Fruit fly (Drosophila melanogaster) whole organism, prepupa: Measurements from ENCODE around the gene dar1.

Experiments
- Blimp-1 ChIP-seq: fragments of 200-800 bp; sonication (Bioruptor generic); optimal IDR thresholded peaks from 3 replicates; lab custom pipeline; 2017; ENCODE audit warnings: missing biosample characterization, missing genetic modification characterization, mild to moderate bottlenecking, moderate library complexity, missing genetic modification reagents
- CG10631 ChIP-seq: fragments of 200-800 bp; sonication (Bioruptor generic); optimal IDR thresholded peaks from 2 replicates; lab custom pipeline; 2016; ENCODE audit warnings: missing biosample characterization, missing genetic modification characterization
- CG10669 ChIP-seq: fragments of 200-800 bp; sonication (Bioruptor generic); optimal IDR thresholded peaks from 3 replicates; lab custom pipeline; 2018; ENCODE audit warnings: missing biosample characterization, mild to moderate bottlenecking, missing genetic modification characterization, moderate library complexity
- CG11294 ChIP-seq: fragments of 200-800 bp; sonication (Bioruptor generic); IDR thresholded peaks from 2 replicates; pipeline ENCODE4 v1.3.6; 2022; ENCODE audit warnings: missing biosample characterization, missing genetic modification characterization
- CG15336 ChIP-seq: fragments of 200-800 bp; sonication (Bioruptor generic); IDR thresholded peaks from 2 replicates; pipeline ENCODE4 v1.3.6; 2022; ENCODE audit warnings: missing biosample characterization, missing genetic modification characterization
- CG16779 ChIP-seq: fragments of 200-800 bp; sonication (Bioruptor generic); optimal IDR thresholded peaks from 3 replicates; lab custom pipeline; 2017; ENCODE audit warnings: missing biosample characterization, mild to moderate bottlenecking, missing genetic modification characterization
- CG31627 ChIP-seq: fragments of 200-800 bp; sonication (Bioruptor generic); optimal IDR thresholded peaks from 3 replicates; lab custom pipeline; 2016; ENCODE audit warnings: missing biosample characterization, missing genetic modification characterization
- CG32006 ChIP-seq: fragments of 200-800 bp; sonication (Bioruptor generic); optimal IDR thresholded peaks from 3 replicates; lab custom pipeline; 2017; ENCODE audit warnings: missing biosample characterization, mild to moderate bottlenecking, missing genetic modification characterization
- CG34406 ChIP-seq: fragments of 200-800 bp; sonication (Bioruptor generic); optimal IDR thresholded peaks from 3 replicates; lab custom pipeline; 2016; ENCODE audit warnings: missing biosample characterization, missing genetic modification characterization
- CG3919 ChIP-seq: fragments of 200-800 bp; sonication (Bioruptor generic); optimal IDR thresholded peaks from 3 replicates; lab custom pipeline; 2016; ENCODE audit warnings: missing biosample characterization, missing genetic modification characterization
- CG4318 ChIP-seq: fragments of 200-800 bp; sonication (Bioruptor generic); optimal IDR thresholded peaks from 3 replicates; lab custom pipeline; 2017; ENCODE audit warnings: missing biosample characterization, mild to moderate bottlenecking, missing genetic modification characterization
- CG6163 ChIP-seq: fragments of 200-800 bp; sonication (Bioruptor generic); IDR thresholded peaks from 3 replicates; pipeline ENCODE4 v1.3.6; 2022; ENCODE audit warnings: missing biosample characterization, missing genetic modification characterization
- CG6276 ChIP-seq: fragments of 200-800 bp; sonication (Bioruptor generic); optimal IDR thresholded peaks from 2 replicates; lab custom pipeline; 2017; ENCODE audit warnings: missing biosample characterization, mild to moderate bottlenecking, missing genetic modification characterization
- CG6792 ChIP-seq: fragments of 200-800 bp; sonication (Bioruptor generic); optimal IDR thresholded peaks from 3 replicates; lab custom pipeline; 2016; ENCODE audit warnings: missing biosample characterization, missing genetic modification characterization
- CG6808 ChIP-seq: fragments of 200-800 bp; sonication (Bioruptor generic); optimal IDR thresholded peaks from 3 replicates; lab custom pipeline; 2017; ENCODE audit warnings: missing biosample characterization, missing genetic modification characterization, mild to moderate bottlenecking, moderate library complexity, missing genetic modification reagents
- CG6854 ChIP-seq: fragments of 200-800 bp; sonication (Bioruptor generic); optimal IDR thresholded peaks from 2 replicates; lab custom pipeline; 2017; ENCODE audit warnings: missing biosample characterization, mild to moderate bottlenecking, missing genetic modification characterization
- CG7368 ChIP-seq: fragments of 200-800 bp; sonication (Bioruptor generic); optimal IDR thresholded peaks from 3 replicates; lab custom pipeline; 2016; ENCODE audit warnings: missing biosample characterization, missing genetic modification characterization
- CG8119 ChIP-seq: fragments of 200-800 bp; sonication (Bioruptor generic); IDR thresholded peaks from 3 replicates; pipeline ENCODE4 v1.3.6; 2022; ENCODE audit warnings: missing biosample characterization, missing genetic modification characterization
- CG9139 ChIP-seq: fragments of 200-800 bp; sonication (Bioruptor generic); optimal IDR thresholded peaks from 3 replicates; lab custom pipeline; 2017; ENCODE audit warnings: missing biosample characterization, mild to moderate bottlenecking, missing genetic modification characterization
- Eip75B ChIP-seq: fragments of 200-800 bp; sonication (Bioruptor generic); optimal IDR thresholded peaks from 3 replicates; lab custom pipeline; 2016; ENCODE audit warnings: missing biosample characterization, missing genetic modification characterization
- Eip78C ChIP-seq: fragments of 200-800 bp; sonication (Bioruptor generic); peaks from one replicate; lab custom pipeline; 2016; ENCODE audit warnings: missing biosample characterization, missing genetic modification characterization
- Eip93F ChIP-seq: fragments of 200-800 bp; sonication (Bioruptor generic); optimal IDR thresholded peaks from 2 replicates; lab custom pipeline; 2016; ENCODE audit warnings: missing biosample characterization, mild to moderate bottlenecking, missing genetic modification characterization
- Gug ChIP-seq: fragments of 200-800 bp; sonication (Bioruptor generic); IDR thresholded peaks from 2 replicates; pipeline ENCODE4 v1.3.6; 2022; ENCODE audit warnings: missing biosample characterization, missing genetic modification characterization
- Hr38 ChIP-seq: sonication (Bioruptor generic); optimal IDR thresholded peaks from 2 replicates; lab custom pipeline; 2016; ENCODE audit warnings: missing biosample characterization, missing genetic modification characterization
- Hr39 ChIP-seq: fragments of 200-800 bp; sonication (Bioruptor generic); optimal IDR thresholded peaks from 2 replicates; lab custom pipeline; 2016; ENCODE audit warnings: missing biosample characterization, missing genetic modification characterization
- Hr4 ChIP-seq: fragments of 200-800 bp; sonication (Bioruptor generic); optimal IDR thresholded peaks from 3 replicates; lab custom pipeline; 2016; ENCODE audit warnings: missing biosample characterization, missing genetic modification characterization
- Lpt ChIP-seq: fragments of 200-800 bp; sonication (Bioruptor generic); optimal IDR thresholded peaks from 3 replicates; lab custom pipeline; 2016; ENCODE audit warnings: missing biosample characterization, missing genetic modification characterization
- Met ChIP-seq: fragments of 200-800 bp; sonication (Bioruptor generic); optimal IDR thresholded peaks from 3 replicates; lab custom pipeline; 2016; ENCODE audit warnings: missing biosample characterization, missing genetic modification characterization
- OdsH ChIP-seq: fragments of 200-800 bp; sonication (Bioruptor generic); optimal IDR thresholded peaks from 3 replicates; lab custom pipeline; 2016; ENCODE audit warnings: missing biosample characterization, missing genetic modification characterization
- Smox ChIP-seq: fragments of 200-800 bp; sonication (Bioruptor generic); optimal IDR thresholded peaks from 3 replicates; lab custom pipeline; 2016; ENCODE audit warnings: missing biosample characterization, missing genetic modification characterization
- Sox102F ChIP-seq: fragments of 200-800 bp; sonication (Bioruptor generic); optimal IDR thresholded peaks from 2 replicates; lab custom pipeline; 2016; ENCODE audit warnings: missing biosample characterization, mild to moderate bottlenecking, missing genetic modification characterization
- Sox14 ChIP-seq: fragments of 200-800 bp; sonication (Bioruptor generic); optimal IDR thresholded peaks from 3 replicates; lab custom pipeline; 2016; ENCODE audit warnings: missing biosample characterization, missing genetic modification characterization
- acj6 ChIP-seq: fragments of 200-800 bp; sonication (Bioruptor generic); optimal IDR thresholded peaks from 3 replicates; lab custom pipeline; 2016; ENCODE audit warnings: missing biosample characterization, missing genetic modification characterization
- cyc ChIP-seq: fragments of 200-800 bp; sonication (Bioruptor generic); optimal IDR thresholded peaks from 3 replicates; lab custom pipeline; 2016; ENCODE audit warnings: missing biosample characterization, missing genetic modification characterization
- dac ChIP-seq: fragments of 200-800 bp; sonication (Bioruptor generic); optimal IDR thresholded peaks from 2 replicates; lab custom pipeline; 2017; ENCODE audit warnings: missing biosample characterization, mild to moderate bottlenecking, missing genetic modification characterization
- dsx ChIP-seq: fragments of 200-800 bp; optimal IDR thresholded peaks from 3 replicates; lab custom pipeline; 2019; ENCODE audit warnings: missing biosample characterization, mild to moderate bottlenecking, missing genetic modification characterization, moderate library complexity; ENCODE audit not compliant: poor library complexity, severe bottlenecking
- eg ChIP-seq: fragments of 200-800 bp; sonication (Bioruptor generic); IDR thresholded peaks from 3 replicates; pipeline ENCODE4 v1.3.6; 2022; ENCODE audit warnings: missing biosample characterization, missing genetic modification characterization
- esn ChIP-seq: fragments of 200-800 bp; sonication (Bioruptor generic); optimal IDR thresholded peaks from 2 replicates; lab custom pipeline; 2016; ENCODE audit warnings: missing biosample characterization, mild to moderate bottlenecking, missing genetic modification characterization, moderate library complexity
- fd59A ChIP-seq: fragments of 200-800 bp; sonication (Bioruptor generic); optimal IDR thresholded peaks from 2 replicates; lab custom pipeline; 2017; ENCODE audit warnings: missing biosample characterization, mild to moderate bottlenecking, missing genetic modification characterization, missing genetic modification reagents
- fd85E ChIP-seq: fragments of 200-800 bp; sonication (Bioruptor generic); optimal IDR thresholded peaks from 3 replicates; lab custom pipeline; 2016; ENCODE audit warnings: missing biosample characterization, missing genetic modification characterization
- fkh ChIP-seq: fragments of 200-800 bp; sonication (Bioruptor generic); optimal IDR thresholded peaks from 3 replicates; lab custom pipeline; 2017; ENCODE audit warnings: missing biosample characterization, mild to moderate bottlenecking, missing genetic modification characterization, moderate library complexity
- lz ChIP-seq: fragments of 200-800 bp; sonication (Bioruptor generic); optimal IDR thresholded peaks from 3 replicates; lab custom pipeline; 2016; ENCODE audit warnings: missing biosample characterization, missing genetic modification characterization
- net ChIP-seq: fragments of 200-800 bp; sonication (Bioruptor generic); optimal IDR thresholded peaks from 3 replicates; lab custom pipeline; 2016; ENCODE audit warnings: missing biosample characterization, missing genetic modification characterization
- pdm3 ChIP-seq: fragments of 200-800 bp; sonication (Bioruptor generic); optimal IDR thresholded peaks from 3 replicates; lab custom pipeline; 2016; ENCODE audit warnings: missing biosample characterization, missing genetic modification characterization
- salr ChIP-seq, 2 experiments: fragments of 200-800 bp; sonication (Bioruptor generic); optimal IDR thresholded peaks; 3 replicates each; lab custom pipeline; 2016 to 2018; ENCODE audit warnings: missing biosample characterization in 2 of 2, missing genetic modification characterization in 2 of 2, mild to moderate bottlenecking in 1 of 2
- ss ChIP-seq, 2 experiments: fragments of 200-800 bp; sonication (Bioruptor generic); optimal IDR thresholded peaks; 2 replicates in 1 of 2; 3 replicates in 1 of 2; lab custom pipeline; 2017 to 2018; ENCODE audit warnings: mild to moderate bottlenecking in 2 of 2, missing biosample characterization in 2 of 2, missing genetic modification characterization in 2 of 2, moderate library complexity in 1 of 2
- svp ChIP-seq: fragments of 200-800 bp; sonication (Bioruptor generic); peaks from one replicate; lab custom pipeline; 2016; ENCODE audit warnings: missing biosample characterization, missing genetic modification characterization

Gene dar1

DNA sequence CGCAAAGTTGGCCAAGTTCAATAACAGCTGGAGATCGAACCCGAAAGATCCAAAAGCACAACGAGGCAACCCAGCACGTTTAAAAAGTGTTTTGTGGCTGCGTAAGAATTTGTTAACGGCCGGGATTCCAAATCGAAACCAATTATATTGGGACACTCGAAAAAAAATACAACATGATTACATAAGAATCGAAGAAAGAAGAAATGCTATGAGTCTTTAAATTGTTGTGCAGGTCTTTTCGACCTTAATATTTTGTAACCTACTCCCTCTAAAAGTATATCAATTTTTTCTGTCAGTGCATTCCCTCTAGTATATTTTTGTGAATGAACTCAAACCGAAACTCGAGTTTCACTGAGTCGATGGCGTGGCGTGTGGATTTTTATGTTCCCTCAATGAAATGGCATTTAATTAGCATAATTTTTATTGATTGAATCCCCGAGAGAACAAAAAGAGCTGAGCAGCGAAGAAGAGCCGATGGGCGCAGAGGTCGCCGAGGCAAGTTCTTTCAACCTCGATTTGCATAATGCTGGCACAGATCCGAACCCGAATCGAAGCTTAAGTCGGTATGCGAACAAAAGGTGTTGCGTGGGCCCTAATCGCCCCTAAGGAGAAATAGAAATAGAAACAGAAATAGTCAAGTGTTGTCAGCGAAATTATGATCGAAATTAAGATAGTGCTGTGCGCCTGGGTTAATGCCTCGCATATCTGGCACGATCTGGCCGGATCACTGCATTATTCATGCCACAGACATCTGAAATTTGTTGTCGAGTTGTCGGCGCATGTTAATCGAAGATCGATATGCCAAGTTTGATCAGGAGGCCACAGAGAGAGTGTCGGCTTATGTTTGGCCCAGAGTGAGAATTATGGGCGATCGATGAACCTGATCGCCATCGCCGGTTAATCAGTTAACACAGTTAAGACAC lies 39.4 kb downstream of the dar1 start (continued):
- TF ChIP-seq dac (GFP tag; lab: Kevin White, UChicago) (no peak), acj6 (peak; percentile 55), dsx (no peak), svp (GFP tag; lab: Kevin White, UChicago) (peak; percentile 89), CG7368 (GFP tag; lab: Kevin White, UChicago) (no peak), CG10669 (GFP tag; lab: Kevin White, UChicago) (no peak), esn (GFP tag; lab: Kevin White, UChicago) (peak; percentile 55), CG6808 (GFP tag; lab: Kevin White, UChicago) (no peak), pdm3 (GFP tag; lab: Kevin White, UChicago) (peak; percentile 60)
- TF ChIP-seq, all 60 proteins: peak for 24

dm6 chr3L:3667594-3667993 lies 41.4 kb downstream of the dar1 start:
- TF ChIP-seq Met (GFP tag; lab: Kevin White, UChicago) (no peak), fd85E (no peak), fkh (GFP tag; lab: Kevin White, UChicago) (no peak), CG6854 (GFP tag; lab: Kevin White, UChicago) (no peak), Hr38 (GFP tag; lab: Kevin White, UChicago) (no peak), Eip78C (peak; percentile 85), Sox14 (GFP tag; lab: Kevin White, UChicago) (no peak), Eip75B (peak; percentile 8), net (no peak), CG32006 (peak; percentile 38), Sox102F (GFP tag; lab: Kevin White, UChicago) (no peak), Smox (GFP tag; lab: Kevin White, UChicago) (no peak), CG4318 (GFP tag; lab: Kevin White, UChicago) (peak; percentile 20), Blimp-1 (GFP tag; lab: Kevin White, UChicago) (no peak), CG15336 (GFP tag; lab: Robert Waterston, UW) (peak; percentile 46), CG6163 (GFP tag; lab: Robert Waterston, UW) (peak; percentile 53; the same call in 2 of the 3 replicates), dac (GFP tag; lab: Kevin White, UChicago) (no peak), CG8119 (GFP tag; lab: Robert Waterston, UW) (0 out of 3 replicates have a peak, but pooled peaks have one; percentile 33), CG31627 (GFP tag; lab: Kevin White, UChicago) (no peak), pdm3 (GFP tag; lab: Kevin White, UChicago) (peak; percentile 43), CG16779 (tag; lab: Kevin White, UChicago) (no peak), CG6808 (GFP tag; lab: Kevin White, UChicago) (peak; percentile 12), OdsH (GFP tag; lab: Kevin White, UChicago) (peak; percentile 46), Lpt (no peak), Hr39 (no peak), ss (GFP tag; optimal IDR thresholded peaks at IDR 0.05; lab: Kevin White, UChicago) (peak; percentile 32 to 60), CG3919 (GFP tag; lab: Kevin White, UChicago) (peak; percentile 0), CG7368 (GFP tag; lab: Kevin White, UChicago) (no peak), CG9139 (GFP tag; lab: Kevin White, UChicago) (no peak), CG11294 (GFP tag; lab: Robert Waterston, UW) (no peak), eg (no peak), CG34406 (GFP tag; lab: Kevin White, UChicago) (no peak), CG10669 (GFP tag; lab: Kevin White, UChicago) (peak; percentile 13), lz (GFP tag; lab: Kevin White, UChicago) (no peak), fd59A (GFP tag; lab: Kevin White, UChicago) (peak; percentile 28), CG6276 (GFP tag; lab: Kevin White, UChicago) (no peak), salr (GFP tag; optimal IDR thresholded peaks at IDR 0.05; lab: Kevin White, UChicago) (peak in 1 of 2 experiments; percentile 34), CG10631 (GFP tag; lab: Kevin White, UChicago) (peak; percentile 34), acj6 (peak; percentile 45), dsx (peak; percentile 30), cyc (GFP tag; lab: Kevin White, UChicago) (no peak), Eip93F (no peak), Hr4 (GFP tag; lab: Kevin White, UChicago) (peak; percentile 51), Gug (GFP tag; lab: Robert Waterston, UW) (no peak), CG6792 (GFP tag; lab: Kevin White, UChicago) (peak; percentile 21)
